Worm (Caenorhabditis elegans) whole organism, L3 larva: ENCODE data around the gene degl-1.
A peak's percentile ranks its signal among the peaks of the same experiment; 100 is the strongest.
"Not testable (repeated sequence)": the region's sequence is repeated elsewhere in the genome, so short reads cannot be mapped to it uniquely, and the experiment has no call there.

Experiments
- R02D3.7 ChIP-seq: fragments of 150-350 bp; optimal IDR thresholded peaks from 2 replicates; lab custom pipeline; 2014; ENCODE audit warnings: missing biosample characterization, missing genetic modification characterization
- ZK546.5 ChIP-seq: sonication (generic microtip); optimal IDR thresholded peaks from 2 replicates; lab custom pipeline; 2017; ENCODE audit warnings: missing biosample characterization, missing genetic modification characterization
- ama-1 ChIP-seq: fragments of 150-350 bp; optimal IDR thresholded peaks from 2 replicates; lab custom pipeline; 2018
- ceh-16 ChIP-seq: sonication (generic microtip); optimal IDR thresholded peaks from 2 replicates; lab custom pipeline; 2017; ENCODE audit warnings: missing biosample characterization, missing genetic modification characterization
- ceh-28 ChIP-seq: fragments of 150-350 bp; optimal IDR thresholded peaks from 2 replicates; lab custom pipeline; 2014; ENCODE audit warnings: missing biosample characterization, missing genetic modification reagents, missing genetic modification characterization
- ceh-9 ChIP-seq: sonication (generic microtip); optimal IDR thresholded peaks from 2 replicates; lab custom pipeline; 2018; ENCODE audit warnings: missing biosample characterization, missing genetic modification characterization
- daf-12 ChIP-seq: fragments of 150-350 bp; optimal IDR thresholded peaks from 2 replicates; lab custom pipeline; 2014; ENCODE audit warnings: missing biosample characterization, missing genetic modification reagents, missing genetic modification characterization
- egl-27 ChIP-seq: sonication (generic microtip); optimal IDR thresholded peaks from 4 replicates; lab custom pipeline; 2017; ENCODE audit warnings: missing biosample characterization, missing genetic modification reagents, missing genetic modification characterization
- elt-1 ChIP-seq: fragments of 150-350 bp; optimal IDR thresholded peaks from 2 replicates; lab custom pipeline; 2014; ENCODE audit warnings: missing biosample characterization, missing genetic modification characterization
- elt-2 ChIP-seq: sonication (generic microtip); optimal IDR thresholded peaks from 2 replicates; lab custom pipeline; 2016; ENCODE audit warnings: missing genetic modification reagents, mild to moderate bottlenecking, missing genetic modification characterization, missing compliant biosample characterization
- fkh-10 ChIP-seq: sonication (generic microtip); optimal IDR thresholded peaks from 2 replicates; lab custom pipeline; 2017; ENCODE audit warnings: missing biosample characterization, missing genetic modification reagents, missing genetic modification characterization
- fkh-2 ChIP-seq: fragments of 150-350 bp; optimal IDR thresholded peaks from 2 replicates; lab custom pipeline; 2014; ENCODE audit warnings: missing biosample characterization, missing genetic modification reagents, missing genetic modification characterization
- fos-1 ChIP-seq: fragments of 150-350 bp; optimal IDR thresholded peaks from 2 replicates; lab custom pipeline; 2014; ENCODE audit warnings: missing biosample characterization, missing genetic modification characterization
- hmg-11 ChIP-seq: sonication (generic microtip); optimal IDR thresholded peaks from 2 replicates; lab custom pipeline; 2016; ENCODE audit warnings: missing genetic modification characterization, missing compliant biosample characterization
- jun-1 ChIP-seq: fragments of 150-350 bp; optimal IDR thresholded peaks from 2 replicates; lab custom pipeline; 2014; ENCODE audit warnings: missing biosample characterization, missing genetic modification reagents, missing genetic modification characterization
- lin-15B ChIP-seq: fragments of 150-350 bp; optimal IDR thresholded peaks from 2 replicates; lab custom pipeline; 2014; ENCODE audit warnings: missing biosample characterization, missing genetic modification characterization
- lin-39 ChIP-seq: fragments of 150-350 bp; optimal IDR thresholded peaks from 2 replicates; lab custom pipeline; 2018; ENCODE audit warnings: missing biosample characterization, missing genetic modification reagents, missing genetic modification characterization
- lsy-12 ChIP-seq: sonication (generic microtip); optimal IDR thresholded peaks from 2 replicates; lab custom pipeline; 2016; ENCODE audit warnings: mild to moderate bottlenecking, missing genetic modification characterization, missing compliant biosample characterization
- mdl-1 ChIP-seq: fragments of 150-350 bp; optimal IDR thresholded peaks from 2 replicates; lab custom pipeline; 2014; ENCODE audit warnings: missing biosample characterization, missing genetic modification characterization
- mml-1 ChIP-seq: fragments of 150-350 bp; sonication (generic microtip); optimal IDR thresholded peaks from 3 replicates; lab custom pipeline; 2014; ENCODE audit warnings: missing biosample characterization, missing genetic modification characterization
- nfya-1 ChIP-seq: sonication (generic microtip); optimal IDR thresholded peaks from 2 replicates; lab custom pipeline; 2017; ENCODE audit warnings: missing genetic modification characterization, mild to moderate bottlenecking, missing compliant biosample characterization, antibody characterized with exemption, moderate library complexity; ENCODE audit not compliant: insufficient read depth
- nhr-11 ChIP-seq: fragments of 150-350 bp; optimal IDR thresholded peaks from 2 replicates; lab custom pipeline; 2014; ENCODE audit warnings: missing biosample characterization, missing genetic modification characterization
- nhr-12 ChIP-seq: fragments of 150-350 bp; optimal IDR thresholded peaks from 2 replicates; lab custom pipeline; 2014; ENCODE audit warnings: missing biosample characterization, missing genetic modification characterization
- nhr-23 ChIP-seq: fragments of 150-350 bp; optimal IDR thresholded peaks from 2 replicates; lab custom pipeline; 2014; ENCODE audit warnings: missing biosample characterization, missing genetic modification reagents, missing genetic modification characterization
- nhr-237 ChIP-seq: fragments of 150-350 bp; optimal IDR thresholded peaks from 2 replicates; lab custom pipeline; 2014; ENCODE audit warnings: missing biosample characterization, missing genetic modification characterization
- nhr-25 ChIP-seq: sonication (generic microtip); optimal IDR thresholded peaks from 2 replicates; lab custom pipeline; 2017; ENCODE audit warnings: missing biosample characterization, missing genetic modification characterization
- nhr-28 ChIP-seq: fragments of 150-350 bp; optimal IDR thresholded peaks from 2 replicates; lab custom pipeline; 2014; ENCODE audit warnings: missing biosample characterization, missing genetic modification characterization
- nhr-67 ChIP-seq: fragments of 150-350 bp; optimal IDR thresholded peaks from 2 replicates; lab custom pipeline; 2014; ENCODE audit warnings: missing biosample characterization, missing genetic modification characterization
- nhr-76 ChIP-seq: fragments of 150-350 bp; sonication (generic microtip); optimal IDR thresholded peaks from 5 replicates; lab custom pipeline; 2014; ENCODE audit warnings: missing biosample characterization, missing genetic modification characterization
- nhr-77 ChIP-seq: fragments of 150-350 bp; optimal IDR thresholded peaks from 2 replicates; lab custom pipeline; 2014; ENCODE audit warnings: missing biosample characterization, missing genetic modification characterization
- pha-4 ChIP-seq: fragments of 150-350 bp; optimal IDR thresholded peaks from 2 replicates; lab custom pipeline; 2014; ENCODE audit warnings: missing biosample characterization, missing genetic modification reagents, missing genetic modification characterization
- pqm-1 ChIP-seq: fragments of 150-350 bp; optimal IDR thresholded peaks from 2 replicates; lab custom pipeline; 2017; ENCODE audit warnings: missing biosample characterization, missing genetic modification characterization, inconsistent platforms
- sea-2 ChIP-seq: fragments of 150-350 bp; sonication (generic microtip); optimal IDR thresholded peaks from 4 replicates; lab custom pipeline; 2014; ENCODE audit warnings: missing biosample characterization, missing genetic modification reagents, missing genetic modification characterization
- snpc-4 ChIP-seq: fragments of 150-350 bp; optimal IDR thresholded peaks from 2 replicates; lab custom pipeline; 2014; ENCODE audit warnings: missing biosample characterization, missing genetic modification characterization
- tbx-2 ChIP-seq: sonication (generic microtip); optimal IDR thresholded peaks from 2 replicates; lab custom pipeline; 2016; ENCODE audit warnings: mild to moderate bottlenecking, missing genetic modification characterization, missing compliant biosample characterization
- unc-62 ChIP-seq: fragments of 150-350 bp; sonication (generic microtip); optimal IDR thresholded peaks from 4 replicates; lab custom pipeline; 2014; ENCODE audit warnings: missing biosample characterization, missing genetic modification reagents, missing genetic modification characterization
- ztf-11 ChIP-seq: fragments of 150-350 bp; optimal IDR thresholded peaks from 2 replicates; lab custom pipeline; 2014; ENCODE audit warnings: missing biosample characterization, missing genetic modification characterization
- ztf-4 ChIP-seq: fragments of 150-350 bp; optimal IDR thresholded peaks from 2 replicates; lab custom pipeline; 2014; ENCODE audit warnings: missing biosample characterization, missing genetic modification characterization

The degl-1 gene

ce11 chrIV:14780566-14780965, 9.3 kb upstream of the degl-1 start:
- peak; percentile 38 for TF ChIP-seq snpc-4 (tag; lab: Kevin White, UChicago)

- TF ChIP-seq ceh-9 (tag; lab: Kevin White, UChicago); nhr-12 (tag; lab: Kevin White, UChicago); daf-12: not testable (repeated sequence)
These were observed 3.2 kb upstream of the degl-1 start, which contains the start of gene Y57G11C.51 for ce11 chrIV:14774454-14774853. Gene Y57G11C.51, minus strand, starts transcription at chrIV:14774554.

DNA sequence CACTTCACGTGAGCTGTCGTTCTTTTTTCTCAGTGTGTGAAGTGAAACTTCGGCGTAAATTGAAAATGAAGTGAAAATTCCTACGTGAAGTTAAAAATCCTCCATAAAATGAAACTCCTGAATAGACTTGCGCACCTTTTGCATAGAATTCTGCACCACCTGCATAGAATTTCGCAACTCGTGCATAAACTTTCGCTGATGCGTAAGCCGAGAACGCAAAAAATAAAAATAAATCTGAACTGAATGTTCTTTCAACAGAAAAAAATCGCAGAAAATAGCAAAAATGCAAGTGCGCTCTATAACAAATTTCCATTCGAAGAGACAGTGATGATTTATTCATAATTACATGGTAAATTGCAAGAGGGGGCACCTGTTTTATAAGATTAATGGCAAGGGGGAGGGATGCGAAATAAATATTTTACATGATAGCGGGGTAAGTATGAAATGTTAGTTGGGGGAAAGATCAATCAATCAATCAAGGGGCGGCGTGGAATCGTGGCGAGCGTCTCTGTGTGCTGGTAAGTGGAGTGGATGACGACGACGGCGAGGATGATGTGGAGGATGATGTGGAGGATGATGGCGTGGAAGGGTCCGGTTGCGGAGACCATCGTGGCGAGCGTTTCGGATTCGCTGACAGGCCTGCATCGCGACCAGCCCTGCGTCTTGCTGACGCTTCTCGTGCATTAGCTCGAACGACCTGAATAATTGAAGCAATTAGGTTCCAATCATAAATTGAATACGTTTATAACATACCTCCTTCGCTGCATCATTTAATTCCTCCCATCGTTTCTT, 2.3 kb upstream of the degl-1 start, which contains the start of gene Y57G11C.36:
Gene Y57G11C.36 (minus strand): TSS at position 502 of the 792 bp plus-strand sequence.
- TF ChIP-seq ZK546.5: no peak
- no peak for TF ChIP-seq egl-27 (tag; lab: Kevin White, UChicago)
- no peak for TF ChIP-seq jun-1
- TF ChIP-seq fkh-10: no peak
- peak; percentile 3 for TF ChIP-seq lin-15B (tag; lab: Kevin White, UChicago)
- TF ChIP-seq nhr-237: no peak
- TF ChIP-seq R02D3.7 (tag; lab: Kevin White, UChicago): no peak

- TF ChIP-seq ceh-28 (tag; lab: Kevin White, UChicago) (no peak), snpc-4 (tag; lab: Kevin White, UChicago) (no peak), sea-2 (GFP tag; lab: Kevin White, UChicago) (no peak), pqm-1 (tag; lab: Kevin White, UChicago) (no peak), fkh-10 (no peak), nhr-76 (tag; lab: Kevin White, UChicago) (no peak), jun-1 (no peak), nhr-23 (no peak), fkh-2 (tag; lab: Kevin White, UChicago) (no peak), nhr-67 (no peak), pha-4 (tag; lab: Kevin White, UChicago) (no peak), lsy-12 (tag; lab: Kevin White, UChicago) (no peak), lin-15B (tag; lab: Kevin White, UChicago) (no peak), elt-1 (tag; lab: Kevin White, UChicago) (no peak), hmg-11 (no peak), tbx-2 (tag; lab: Kevin White, UChicago) (no peak), ama-1 (lab: Kevin White, UChicago) (no peak), ZK546.5 (no peak), mml-1 (tag; lab: Kevin White, UChicago) (no peak)
- TF ChIP-seq, all 47 proteins: peak for 0
These were observed 562 bp downstream of the degl-1 start for ce11 chrIV:14770663-14771062.

DNA sequence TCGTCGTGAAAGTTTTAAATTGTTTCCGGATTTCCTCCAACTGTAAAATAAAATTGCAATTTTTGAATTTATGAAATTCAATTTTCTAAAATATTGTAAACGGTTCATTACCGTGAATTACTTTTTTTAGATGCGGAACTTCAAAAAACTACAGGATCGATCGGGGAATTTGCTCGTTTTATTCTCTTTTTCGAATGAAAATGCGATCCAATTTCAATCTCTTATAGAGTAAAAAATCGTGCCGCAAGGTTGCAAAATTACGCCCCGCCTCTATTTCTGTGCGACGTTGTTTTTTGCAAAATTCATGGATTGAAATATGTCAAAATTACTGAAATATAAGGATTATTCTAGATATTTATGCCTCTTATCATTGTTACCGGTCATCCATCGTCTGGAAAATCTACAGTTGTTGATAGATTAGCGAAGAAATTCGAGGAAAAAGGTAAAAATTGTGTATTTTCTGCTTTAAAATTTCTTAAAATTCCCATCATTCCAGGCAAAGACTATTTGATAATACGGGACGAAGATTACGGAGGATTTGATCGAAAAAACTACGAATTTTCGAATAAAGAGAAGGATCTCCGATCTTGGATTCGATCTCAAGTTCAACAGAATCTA, 1.9 kb downstream of the degl-1 start, which contains the start of gene Y57G11C.43:
Gene Y57G11C.43 (plus strand): TSS at position 224 of the 618 bp plus-strand sequence.
- TF ChIP-seq nhr-67 (no peak), ama-1 (lab: Kevin White, UChicago) (peak; percentile 43), elt-2 (tag; lab: Kevin White, UChicago) (no peak), jun-1 (no peak), mdl-1 (no peak)

DNA sequence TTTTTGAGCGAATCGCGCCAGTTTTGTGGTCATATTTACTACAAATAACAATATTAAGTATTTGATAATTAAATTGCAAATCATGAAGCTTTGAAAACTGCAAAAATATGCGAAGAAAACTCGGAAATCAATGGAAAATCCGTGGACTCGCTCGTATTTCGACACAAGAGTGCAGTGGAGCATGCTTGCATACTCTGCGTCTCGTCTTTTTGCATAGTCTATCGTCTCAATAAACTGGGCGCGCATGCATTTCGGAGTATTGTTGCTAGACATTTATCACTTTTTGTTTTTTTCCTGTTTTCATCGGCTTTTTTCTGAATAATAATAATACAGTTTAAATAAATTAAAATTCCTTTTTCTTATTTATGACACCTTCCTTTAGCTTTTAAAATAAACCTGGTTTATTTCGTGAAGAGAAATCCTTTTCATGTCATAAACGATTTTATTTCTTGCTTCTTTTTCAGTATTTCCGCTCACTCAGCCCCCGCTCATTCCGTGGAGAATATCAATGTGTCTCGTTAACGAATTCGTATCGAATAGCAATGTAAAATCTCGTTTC, 3.5 kb downstream of the degl-1 start, which contains the start of the genes mrps-7 and Y57G11C.3:
Gene mrps-7 (minus strand): TSS at position 38 of the 559 bp plus-strand sequence.
Gene Y57G11C.3 (plus strand): TSS at position 509 of the 559 bp plus-strand sequence.
- TF ChIP-seq ztf-11: no peak
- no peak for TF ChIP-seq fkh-2 (tag; lab: Kevin White, UChicago)
- peak; percentile 59 for TF ChIP-seq nhr-77 (tag; lab: Kevin White, UChicago)
- TF ChIP-seq egl-27 (tag; lab: Kevin White, UChicago): peak; percentile 15
- TF ChIP-seq elt-2 (tag; lab: Kevin White, UChicago): peak; percentile 60
- TF ChIP-seq nfya-1: peak; percentile 94
- TF ChIP-seq ceh-16: no peak
- peak; percentile 62 for TF ChIP-seq unc-62
- TF ChIP-seq ztf-4 (tag; lab: Kevin White, UChicago): peak; percentile 1
- peak; percentile 94 for TF ChIP-seq nhr-23
- TF ChIP-seq lin-15B (tag; lab: Kevin White, UChicago): peak; percentile 98
- peak; percentile 68 for TF ChIP-seq nhr-11 (tag; lab: Kevin White, UChicago)
- TF ChIP-seq nhr-237: no peak
- TF ChIP-seq snpc-4 (tag; lab: Kevin White, UChicago): peak; percentile 84
- TF ChIP-seq lin-39 (tag; lab: Kevin White, UChicago): peak; percentile 87
- peak; percentile 98 for TF ChIP-seq R02D3.7 (tag; lab: Kevin White, UChicago)
- no peak for TF ChIP-seq fos-1
- no peak for TF ChIP-seq nhr-28 (tag; lab: Kevin White, UChicago)
- no peak for TF ChIP-seq ceh-9 (tag; lab: Kevin White, UChicago)
- TF ChIP-seq lsy-12 (tag; lab: Kevin White, UChicago): peak; percentile 82
- peak; percentile 68 for TF ChIP-seq elt-1 (tag; lab: Kevin White, UChicago)
- TF ChIP-seq pha-4 (tag; lab: Kevin White, UChicago): peak; percentile 96
- no peak for TF ChIP-seq mml-1 (tag; lab: Kevin White, UChicago)
- TF ChIP-seq tbx-2 (tag; lab: Kevin White, UChicago): peak; percentile 60
- no peak for TF ChIP-seq nhr-76 (tag; lab: Kevin White, UChicago)
- TF ChIP-seq fkh-10: peak; percentile 45
- TF ChIP-seq nhr-25 (tag; lab: Kevin White, UChicago): peak; percentile 93
